Fruit fly (Drosophila melanogaster): ENCODE results near the gene Sulf1.

- TF ChIP-seq CG8478 (optimal IDR thresholded peaks at IDR 0.05) (no peak), CTCF (optimal IDR thresholded peaks at IDR 0.05) (no peak)
These were observed 72.7 kb downstream of the Sulf1 start, which contains the start of gene Mst89B for dm6 chr3R:16266712-16267111.
